Worm (Caenorhabditis elegans): ENCODE measurements around the gene srx-62.

- no peak for TF ChIP-seq snpc-4 (tag; optimal IDR thresholded peaks at IDR 0.05)
- no peak for TF ChIP-seq fkh-10 (GFP tag; optimal IDR thresholded peaks at IDR 0.05)
- TF ChIP-seq fos-1 (tag; optimal IDR thresholded peaks at IDR 0.05): no peak
- no peak for TF ChIP-seq aly-2 (tag; optimal IDR thresholded peaks at IDR 0.05)
- TF ChIP-seq unc-62 (GFP tag; optimal IDR thresholded peaks at IDR 0.05): no peak
- no peak for TF ChIP-seq nhr-23 (tag; optimal IDR thresholded peaks at IDR 0.05)
- no peak for TF ChIP-seq fkh-2 (tag; optimal IDR thresholded peaks at IDR 0.05)
- TF ChIP-seq pha-4 (tag; optimal IDR thresholded peaks at IDR 0.05): no peak
- no peak for TF ChIP-seq lin-39 (tag; optimal IDR thresholded peaks at IDR 0.05)
- peak; percentile 30 for TF ChIP-seq elt-2 (tag; optimal IDR thresholded peaks at IDR 0.05)
- no peak for TF ChIP-seq nhr-77 (tag; optimal IDR thresholded peaks at IDR 0.05)
- TF ChIP-seq ZK546.5 (tag; optimal IDR thresholded peaks at IDR 0.05): no peak
These were observed 33.9 kb upstream of the srx-62 start for ce11 chrV:4029627-4030026.
